Worm (Caenorhabditis elegans): ENCODE results near the gene C38C3.4.

C38C3.4 gene

DNA sequence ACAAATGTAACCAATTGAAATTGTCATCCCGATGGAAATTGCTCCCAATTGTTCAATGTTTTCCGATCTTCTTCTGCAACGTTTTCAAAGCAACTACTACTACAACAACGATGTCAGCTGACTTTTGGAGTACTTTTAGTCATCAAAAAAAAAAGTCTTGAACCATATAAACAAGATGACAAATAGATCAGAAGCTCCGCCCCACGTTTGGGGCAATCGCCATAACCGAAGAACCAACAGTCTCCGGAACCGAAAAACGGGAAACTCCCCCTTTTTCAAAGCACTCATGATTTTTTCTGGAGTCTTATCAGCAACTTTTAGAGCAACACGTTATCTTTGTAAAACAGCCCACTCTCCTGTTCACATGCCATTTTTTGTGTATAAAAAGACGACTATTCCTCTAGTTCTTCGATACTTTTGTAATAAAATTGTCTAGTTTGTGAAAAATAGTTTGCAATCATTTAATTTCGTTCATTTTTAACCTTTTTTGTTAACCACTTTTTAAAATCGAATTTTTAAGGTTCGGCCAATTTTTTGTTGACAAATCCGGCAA, 22.4 kb upstream of the C38C3.4 start:
- TF ChIP-seq ztf-18 (tag; optimal IDR thresholded peaks at IDR 0.05) (no peak), nhr-80 (tag; optimal IDR thresholded peaks at IDR 0.05) (peak; percentile 79), B0336.3 (GFP tag; IDR thresholded peaks at IDR 0.05) (0 out of 2 replicates have a peak, but pooled peaks have one; percentile 16)

DNA sequence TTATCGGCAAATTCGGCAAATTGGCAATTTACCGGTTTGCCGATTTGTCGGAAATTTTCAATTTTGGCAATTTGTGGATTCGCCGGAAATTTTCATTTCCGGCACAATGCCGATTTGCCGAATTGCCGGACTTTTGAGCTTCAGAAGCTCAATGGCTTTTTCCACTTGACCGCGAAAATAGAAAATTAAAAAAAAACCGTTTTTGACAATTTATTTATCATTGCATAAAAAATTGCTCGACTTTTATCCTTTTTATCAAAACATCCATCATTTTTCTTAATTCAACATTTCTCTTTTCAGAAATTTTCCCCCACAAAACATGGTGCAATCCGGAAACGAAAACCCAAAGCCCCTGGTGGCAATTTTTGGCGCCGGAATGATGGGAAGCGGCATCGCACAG, 21.8 kb upstream of the C38C3.4 start, which contains the start of gene hacd-1:
TSS of gene hacd-1 (plus strand) at position 301 of the 400 bp plus-strand sequence.
- TF ChIP-seq hlh-26 (GFP tag; conservative IDR thresholded peaks at IDR 0.05) (no peak), nfya-1 (tag; optimal IDR thresholded peaks at IDR 0.05; ENCODE audit: borderline replicate concordance, insufficient read depth) (no peak), nfyb-1 (GFP tag; IDR thresholded peaks at IDR 0.05) (no peak), Y56A3A.18 (GFP tag; IDR thresholded peaks at IDR 0.05) (no peak), K12H6.12 (tag; optimal IDR thresholded peaks at IDR 0.05) (no peak)

DNA sequence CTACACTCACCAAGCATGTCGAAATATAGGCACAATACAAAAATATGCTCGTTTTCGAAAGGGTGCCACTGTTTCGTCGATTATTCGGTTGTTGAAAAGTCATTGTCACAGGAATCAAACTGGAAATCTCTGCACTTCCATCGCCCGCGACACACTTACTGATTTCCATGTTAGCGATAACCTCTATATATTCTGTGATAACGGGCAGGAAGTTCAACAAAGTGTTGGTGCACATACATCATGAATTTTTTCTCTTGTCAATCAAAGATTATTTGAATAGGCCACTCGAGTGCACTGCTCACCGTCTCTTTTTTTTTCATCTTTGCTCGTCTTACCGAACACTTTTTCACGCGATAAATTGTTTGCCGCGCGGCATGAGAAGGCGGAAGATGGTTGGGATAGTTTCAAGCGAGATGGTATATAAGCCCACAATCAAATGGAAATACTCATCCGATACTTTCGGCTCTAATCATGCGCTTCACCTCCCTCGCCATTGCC, 17.2 kb upstream of the C38C3.4 start, which contains the start of the genes fpn-1.2 and pqn-54:
TSS of gene fpn-1.2 (minus strand) at position 157 of the 498 bp plus-strand sequence.
TSS of gene pqn-54 (plus strand) at position 448 of the 498 bp plus-strand sequence.
- TF ChIP-seq nhr-80 (tag; optimal IDR thresholded peaks at IDR 0.05) (peak; percentile 87), atf-7 (tag; optimal IDR thresholded peaks at IDR 0.05) (peak; percentile 9), lag-1 (GFP tag; IDR thresholded peaks at IDR 0.05) (no peak)

DNA sequence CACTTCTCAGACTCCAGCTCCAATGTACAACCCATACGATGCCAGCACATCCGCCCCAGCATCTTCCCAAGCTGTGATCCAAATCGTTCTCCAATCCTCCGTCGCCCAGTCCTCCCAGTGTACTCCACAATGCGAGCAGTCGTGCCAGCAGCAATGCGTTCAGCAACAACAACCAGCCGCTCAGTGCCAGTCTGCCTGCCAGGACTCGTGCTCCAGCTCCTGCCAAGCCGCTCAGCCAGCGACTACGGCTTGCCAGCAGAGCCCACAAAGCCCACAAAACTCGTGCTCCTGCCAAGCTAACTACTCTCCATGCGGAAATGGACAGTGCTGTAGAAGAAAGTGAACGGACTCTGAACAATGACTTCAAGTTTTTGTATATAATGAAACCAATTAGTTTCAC, 15.9 kb upstream of the C38C3.4 start:
- TF ChIP-seq sea-2 (GFP tag; IDR thresholded peaks at IDR 0.05) (no peak), egrh-3 (GFP tag; IDR thresholded peaks at IDR 0.05) (peak; percentile 81), ztf-28 (GFP tag; IDR thresholded peaks at IDR 0.05) (no peak), fkh-3 (tag; optimal IDR thresholded peaks at IDR 0.05) (peak; percentile 39), zfh-2 (GFP tag; conservative IDR thresholded peaks at IDR 0.05) (peak; percentile 81), madf-6 (GFP tag; IDR thresholded peaks at IDR 0.05) (no peak), ztf-3 (GFP tag; optimal IDR thresholded peaks at IDR 0.05) (no peak), let-607 (tag; optimal IDR thresholded peaks at IDR 0.05) (no peak), F37B4.10 (GFP tag; IDR thresholded peaks at IDR 0.05) (0 out of 2 replicates have a peak, but pooled peaks have one; percentile 18), ccch-3 (GFP tag; optimal IDR thresholded peaks at IDR 0.05) (no peak)

DNA sequence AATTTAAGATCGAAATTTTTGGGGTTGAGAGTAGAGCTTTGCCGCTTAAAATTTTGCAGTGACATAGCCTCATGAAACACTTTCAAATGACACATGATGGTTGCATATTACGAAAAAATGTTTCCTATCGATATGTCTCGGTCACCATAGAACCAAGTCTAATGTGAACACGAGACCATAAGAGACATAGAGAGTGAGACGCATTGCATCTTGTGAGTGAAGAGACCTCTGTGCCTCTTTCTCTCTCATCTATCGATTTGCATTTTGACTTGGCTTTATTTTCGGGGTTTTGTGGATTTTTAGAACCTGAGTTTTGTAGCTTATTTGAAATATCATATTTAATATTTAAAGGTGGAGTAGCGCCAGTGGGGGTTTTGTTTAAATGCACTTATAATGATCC, 14.9 kb upstream of the C38C3.4 start:
- TF ChIP-seq F49E8.2 (tag; optimal IDR thresholded peaks at IDR 0.05; ENCODE audit: insufficient read depth) (no peak), nhr-80 (tag; optimal IDR thresholded peaks at IDR 0.05) (peak; percentile 43), hmg-20 (GFP tag; IDR thresholded peaks at IDR 0.05) (no peak), rcor-1 (GFP tag; IDR thresholded peaks at IDR 0.05) (no peak), Y53F4B.3 (GFP tag; IDR thresholded peaks at IDR 0.05) (no peak), lsy-27 (tag; optimal IDR thresholded peaks at IDR 0.05; ENCODE audit: borderline replicate concordance, insufficient read depth) (no peak), madf-3 (GFP tag; IDR thresholded peaks at IDR 0.05) (no peak), attf-5 (GFP tag; optimal IDR thresholded peaks at IDR 0.05) (peak; percentile 58), ceh-79 (tag; optimal IDR thresholded peaks at IDR 0.05) (no peak), T26A5.8 (tag; optimal IDR thresholded peaks at IDR 0.05) (no peak), ama-1 (optimal IDR thresholded peaks at IDR 0.05) (no peak), ama-1 (GFP tag; optimal IDR thresholded peaks at IDR 0.05) (no peak), fkh-3 (tag; optimal IDR thresholded peaks at IDR 0.05) (no peak), F10E7.11 (tag; optimal IDR thresholded peaks at IDR 0.05) (no peak), ceh-58 (GFP tag; IDR thresholded peaks at IDR 0.05) (no peak), F37B4.10 (GFP tag; IDR thresholded peaks at IDR 0.05) (no peak), him-1 (tag; optimal IDR thresholded peaks at IDR 0.05) (no peak), B0336.3 (GFP tag; IDR thresholded peaks at IDR 0.05) (no peak), cebp-1 (GFP tag; IDR thresholded peaks at IDR 0.05) (no peak), cebp-1 (tag; optimal IDR thresholded peaks at IDR 0.05) (peak; percentile 65), hmg-1.2 (GFP tag; IDR thresholded peaks at IDR 0.05) (peak; percentile 34; the same call in 1 of the 2 replicates), F57A8.1 (GFP tag; optimal IDR thresholded peaks at IDR 0.05) (no peak), ztf-6 (GFP tag; IDR thresholded peaks at IDR 0.05) (no peak)

All from whole organism, young adult.